Fruit fly (Drosophila melanogaster): ENCODE results near the gene CG11317.

DNA sequence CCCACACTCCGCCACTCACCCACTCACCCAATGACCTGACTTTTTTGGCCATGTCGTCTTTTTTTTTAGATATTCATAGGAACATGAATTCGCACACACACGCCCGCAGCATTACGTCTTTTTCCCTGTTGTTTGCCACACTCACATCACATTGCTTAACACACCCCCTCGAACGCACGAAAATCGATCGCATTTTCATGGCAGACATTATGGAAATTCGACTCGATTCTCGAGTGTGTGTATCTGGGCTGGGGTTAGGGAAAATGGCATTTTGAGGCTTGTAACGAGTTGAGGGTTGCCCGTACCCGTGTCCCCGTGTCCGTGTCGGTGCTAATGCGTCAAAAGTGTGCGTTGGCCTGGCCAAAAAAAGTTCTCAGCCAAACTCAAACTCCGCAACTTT is 44.6 kb upstream of the CG11317 start:
- TF ChIP-seq Mrtf (GFP tag; IDR thresholded peaks at IDR 0.05) (no peak), CG14050 (GFP tag; IDR thresholded peaks at IDR 0.05) (no peak), jigr1 (GFP tag; IDR thresholded peaks at IDR 0.05) (no peak), CG32767 (GFP tag; IDR thresholded peaks at IDR 0.05) (no peak), Mad (GFP tag; optimal IDR thresholded peaks at IDR 0.05) (no peak), ken (GFP tag; IDR thresholded peaks at IDR 0.05) (no peak)
